Fruit fly (Drosophila melanogaster) whole organism, embryonic: Measurements from ENCODE around the gene CG4757.

Source experiments
- CG11560 ChIP-seq: fragments of 200-800 bp; sonication (Bioruptor generic); IDR thresholded peaks from 3 replicates; pipeline ENCODE4 v1.3.6; 2022; ENCODE audit warnings: missing biosample characterization, missing genetic modification characterization
- CG12104 ChIP-seq: fragments of 200-800 bp; sonication (Bioruptor generic); optimal IDR thresholded peaks from 3 replicates; lab custom pipeline; 2016; ENCODE audit warnings: missing biosample characterization, missing genetic modification characterization
- CG14667 ChIP-seq: fragments of 200-800 bp; sonication (Bioruptor generic); IDR thresholded peaks from 2 replicates; pipeline ENCODE4 v1.3.6; 2022; ENCODE audit warnings: missing biosample characterization, missing genetic modification characterization
- CG16815 ChIP-seq: fragments of 200-800 bp; sonication (Bioruptor generic); optimal IDR thresholded peaks from 3 replicates; lab custom pipeline; 2017; ENCODE audit warnings: missing biosample characterization, mild to moderate bottlenecking, missing genetic modification characterization
- CG18476 ChIP-seq: fragments of 200-800 bp; sonication (Bioruptor generic); optimal IDR thresholded peaks from 2 replicates; lab custom pipeline; 2016; ENCODE audit warnings: missing biosample characterization, mild to moderate bottlenecking, missing genetic modification characterization
- CG33557 ChIP-seq: fragments of 200-800 bp; sonication (Bioruptor generic); optimal IDR thresholded peaks from 2 replicates; lab custom pipeline; 2019; ENCODE audit warnings: missing biosample characterization, mild to moderate bottlenecking, missing genetic modification characterization, moderate library complexity
- CG43689 ChIP-seq: fragments of 200-800 bp; sonication (Bioruptor generic); IDR thresholded peaks from 2 replicates; pipeline ENCODE4 v1.3.6; 2022; ENCODE audit warnings: missing biosample characterization, missing genetic modification characterization
- CG4404 ChIP-seq: fragments of 200-800 bp; sonication (Bioruptor generic); IDR thresholded peaks from 2 replicates; pipeline ENCODE4 v1.3.6; 2022; ENCODE audit warnings: missing biosample characterization, missing genetic modification characterization
- CG4730 ChIP-seq: fragments of 200-800 bp; sonication (Bioruptor generic); IDR thresholded peaks from 2 replicates; pipeline ENCODE4 v1.3.6; 2022; ENCODE audit warnings: missing biosample characterization, missing genetic modification characterization
- CG5180 ChIP-seq: fragments of 200-800 bp; sonication (Bioruptor generic); optimal IDR thresholded peaks from 3 replicates; lab custom pipeline; 2017; ENCODE audit warnings: missing biosample characterization, missing genetic modification characterization, mild to moderate bottlenecking, moderate library complexity, missing genetic modification reagents
- CG6272 ChIP-seq: fragments of 200-800 bp; sonication (Bioruptor generic); IDR thresholded peaks from 2 replicates; pipeline ENCODE4 v1.3.6; 2022; ENCODE audit warnings: missing biosample characterization, missing genetic modification characterization
- CG6689 ChIP-seq: fragments of 200-800 bp; sonication (Bioruptor generic); IDR thresholded peaks from 2 replicates; pipeline ENCODE4 v1.3.6; 2022; ENCODE audit warnings: missing biosample characterization, missing genetic modification characterization
- CG7839 ChIP-seq: fragments of 200-800 bp; sonication (Bioruptor generic); optimal IDR thresholded peaks from 3 replicates; lab custom pipeline; 2018; ENCODE audit warnings: missing biosample characterization, mild to moderate bottlenecking, missing genetic modification characterization, moderate library complexity
- CG7987 ChIP-seq: fragments of 200-800 bp; sonication (Bioruptor generic); optimal IDR thresholded peaks from 2 replicates; lab custom pipeline; 2018; ENCODE audit warnings: missing biosample characterization, mild to moderate bottlenecking, missing genetic modification characterization, moderate library complexity
- CG8281 ChIP-seq: fragments of 200-800 bp; sonication (Bioruptor generic); optimal IDR thresholded peaks from 2 replicates; lab custom pipeline; 2018; ENCODE audit warnings: missing biosample characterization, mild to moderate bottlenecking, missing genetic modification characterization, moderate library complexity
- Chrac-16 ChIP-seq: fragments of 200-800 bp; sonication (Bioruptor generic); optimal IDR thresholded peaks from 3 replicates; lab custom pipeline; 2016; ENCODE audit warnings: missing biosample characterization, missing genetic modification characterization
- D19A ChIP-seq: fragments of 200-800 bp; optimal IDR thresholded peaks from 3 replicates; lab custom pipeline; 2019; ENCODE audit warnings: missing biosample characterization, mild to moderate bottlenecking, missing genetic modification characterization, moderate library complexity
- Dfd ChIP-seq, 2 experiments: fragments of >200 bp; optimal IDR thresholded peaks; 2 replicates each; lab custom pipeline; 2017; ENCODE audit warnings: missing biosample characterization in 2 of 2, missing genetic modification characterization in 2 of 2
- Elba2 ChIP-seq: fragments of 200-800 bp; sonication (Bioruptor generic); optimal IDR thresholded peaks from 3 replicates; lab custom pipeline; 2016; ENCODE audit warnings: missing biosample characterization, missing genetic modification characterization
- Fer1 ChIP-seq: fragments of 200-800 bp; sonication (Bioruptor generic); optimal IDR thresholded peaks from 2 replicates; lab custom pipeline; 2017; ENCODE audit warnings: missing biosample characterization, mild to moderate bottlenecking, missing genetic modification characterization
- GATAe ChIP-seq: fragments of 200-800 bp; sonication (Bioruptor generic); conservative IDR thresholded peaks from 2 replicates; pipeline ENCODE4 v1.3.6; 2022; ENCODE audit warnings: missing biosample characterization, missing genetic modification characterization
- HLH4C ChIP-seq: fragments of 200-800 bp; sonication (Bioruptor generic); IDR thresholded peaks from 3 replicates; pipeline ENCODE4 v1.3.6; 2022; ENCODE audit warnings: missing biosample characterization, missing genetic modification characterization; ENCODE audit not compliant: partially characterized antibody
- HmgD ChIP-seq: fragments of 200-800 bp; sonication (Bioruptor generic); optimal IDR thresholded peaks from 3 replicates; lab custom pipeline; 2016; ENCODE audit warnings: missing biosample characterization, missing genetic modification characterization
- MTF-1 ChIP-seq: fragments of 200-800 bp; sonication (Bioruptor generic); optimal IDR thresholded peaks from 2 replicates; lab custom pipeline; 2018; ENCODE audit warnings: missing biosample characterization, mild to moderate bottlenecking, missing genetic modification characterization, borderline replicate concordance
- Med ChIP-seq: fragments of 200-800 bp; sonication (Bioruptor generic); peaks from one replicate; lab custom pipeline; 2016; ENCODE audit warnings: missing biosample characterization, missing genetic modification characterization, mild to moderate bottlenecking, inconsistent platforms, moderate library complexity
- Nf-YA ChIP-seq: fragments of 200-800 bp; sonication (Bioruptor generic); IDR thresholded peaks from 2 replicates; pipeline ENCODE4 v1.3.6; 2022; ENCODE audit warnings: missing biosample characterization, missing genetic modification characterization
- NfI ChIP-seq: fragments of 200-800 bp; sonication (Bioruptor generic); optimal IDR thresholded peaks from 3 replicates; lab custom pipeline; 2018; ENCODE audit warnings: missing biosample characterization, mild to moderate bottlenecking, missing genetic modification characterization, moderate library complexity
- Xbp1 ChIP-seq: fragments of 200-800 bp; sonication (Bioruptor generic); optimal IDR thresholded peaks from 3 replicates; lab custom pipeline; 2016; ENCODE audit warnings: missing biosample characterization, mild to moderate bottlenecking, missing genetic modification characterization
- amos ChIP-seq: fragments of 200-800 bp; sonication (Bioruptor generic); IDR thresholded peaks from 2 replicates; pipeline ENCODE4 v1.3.6; 2022; ENCODE audit warnings: missing biosample characterization, missing genetic modification characterization; ENCODE audit not compliant: partially characterized antibody
- bcd ChIP-seq: fragments of 200-800 bp; sonication (Bioruptor generic); optimal IDR thresholded peaks from 2 replicates; lab custom pipeline; 2017; ENCODE audit warnings: missing biosample characterization, mild to moderate bottlenecking, missing genetic modification characterization
- chinmo ChIP-seq: fragments of 200-800 bp; sonication (Bioruptor generic); IDR thresholded peaks from 4 replicates; pipeline ENCODE4 v1.3.6; 2022; ENCODE audit warnings: missing biosample characterization, missing genetic modification characterization; ENCODE audit not compliant: partially characterized antibody
- danr ChIP-seq: fragments of 200-800 bp; sonication (Bioruptor generic); IDR thresholded peaks from 2 replicates; pipeline ENCODE4 v1.3.6; 2022; ENCODE audit warnings: missing biosample characterization, missing genetic modification characterization
- dati ChIP-seq: fragments of 200-800 bp; sonication (Bioruptor generic); IDR thresholded peaks from 2 replicates; pipeline ENCODE4 v1.3.6; 2022; ENCODE audit warnings: missing biosample characterization, missing genetic modification characterization
- dimm ChIP-seq: fragments of 200-800 bp; sonication (Bioruptor generic); IDR thresholded peaks from 2 replicates; pipeline ENCODE4 v1.3.6; 2022; ENCODE audit warnings: missing biosample characterization, missing genetic modification characterization
- dm ChIP-seq: fragments of 200-800 bp; sonication (Bioruptor generic); optimal IDR thresholded peaks from 3 replicates; lab custom pipeline; 2016; ENCODE audit warnings: missing biosample characterization, missing genetic modification characterization
- emc ChIP-seq: fragments of 200-800 bp; sonication (Bioruptor generic); optimal IDR thresholded peaks from 2 replicates; lab custom pipeline; 2016; ENCODE audit warnings: missing biosample characterization, missing genetic modification characterization
- exex ChIP-seq: fragments of 200-800 bp; sonication (Bioruptor generic); optimal IDR thresholded peaks from 4 replicates; lab custom pipeline; 2018; ENCODE audit warnings: missing biosample characterization, mild to moderate bottlenecking, missing genetic modification characterization, moderate library complexity
- eyg ChIP-seq: fragments of 200-800 bp; sonication (Bioruptor generic); optimal IDR thresholded peaks from 3 replicates; lab custom pipeline; 2016; ENCODE audit warnings: missing biosample characterization, missing genetic modification characterization
- grau ChIP-seq: fragments of 200-800 bp; optimal IDR thresholded peaks from 3 replicates; lab custom pipeline; 2019; ENCODE audit warnings: missing biosample characterization, mild to moderate bottlenecking, missing genetic modification characterization, moderate library complexity
- gt ChIP-seq: fragments of 200-800 bp; sonication (Bioruptor generic); IDR thresholded peaks from 2 replicates; pipeline ENCODE4 v1.3.6; 2022; ENCODE audit warnings: missing biosample characterization, missing genetic modification characterization
- kay ChIP-seq: fragments of 200-800 bp; sonication (Bioruptor generic); optimal IDR thresholded peaks from 2 replicates; lab custom pipeline; 2016; ENCODE audit warnings: missing biosample characterization, missing genetic modification characterization
- nom ChIP-seq: fragments of 200-800 bp; sonication (Bioruptor generic); optimal IDR thresholded peaks from 2 replicates; lab custom pipeline; 2017; ENCODE audit warnings: missing biosample characterization, missing genetic modification characterization, mild to moderate bottlenecking, moderate library complexity, missing genetic modification reagents
- oc ChIP-seq: fragments of 200-800 bp; sonication (Bioruptor generic); optimal IDR thresholded peaks from 2 replicates; lab custom pipeline; 2018; ENCODE audit warnings: missing biosample characterization, mild to moderate bottlenecking, missing genetic modification characterization, moderate library complexity
- sim ChIP-seq: fragments of 200-800 bp; sonication (Bioruptor generic); IDR thresholded peaks from 2 replicates; pipeline ENCODE4 v1.3.6; 2022; ENCODE audit warnings: missing biosample characterization, missing genetic modification characterization
- slou ChIP-seq: fragments of 200-800 bp; sonication (Bioruptor generic); optimal IDR thresholded peaks from 3 replicates; lab custom pipeline; 2016; ENCODE audit warnings: missing biosample characterization, missing genetic modification characterization
- tgo ChIP-seq: fragments of 200-800 bp; sonication (Bioruptor generic); IDR thresholded peaks from 3 replicates; pipeline ENCODE4 v1.3.6; 2022; ENCODE audit warnings: missing biosample characterization, missing genetic modification characterization
- tio ChIP-seq: fragments of 200-800 bp; sonication (Bioruptor generic); optimal IDR thresholded peaks from 2 replicates; lab custom pipeline; 2017; ENCODE audit warnings: missing biosample characterization, missing genetic modification characterization, inconsistent platforms
- tll ChIP-seq, 2 experiments: fragments of 200-800 bp in 1 of 2; fragments of >200 bp in 1 of 2; sonication (Bioruptor generic) in 1 of 2; optimal IDR thresholded peaks; 2 replicates each; lab custom pipeline; 2017 to 2019; ENCODE audit warnings: missing biosample characterization in 2 of 2, missing genetic modification characterization in 2 of 2, mild to moderate bottlenecking in 1 of 2, moderate library complexity in 1 of 2
- ttk ChIP-seq: fragments of 200-800 bp; sonication (Bioruptor generic); IDR thresholded peaks from 2 replicates; pipeline ENCODE4 v2.1.2; 2022; ENCODE audit warnings: missing biosample characterization, missing genetic modification characterization
- zen2 ChIP-seq: fragments of 200-800 bp; sonication (Bioruptor generic); IDR thresholded peaks from 3 replicates; pipeline ENCODE4 v1.3.6; 2022; ENCODE audit warnings: missing biosample characterization, missing genetic modification characterization; ENCODE audit not compliant: partially characterized antibody

CG4757 gene

DNA sequence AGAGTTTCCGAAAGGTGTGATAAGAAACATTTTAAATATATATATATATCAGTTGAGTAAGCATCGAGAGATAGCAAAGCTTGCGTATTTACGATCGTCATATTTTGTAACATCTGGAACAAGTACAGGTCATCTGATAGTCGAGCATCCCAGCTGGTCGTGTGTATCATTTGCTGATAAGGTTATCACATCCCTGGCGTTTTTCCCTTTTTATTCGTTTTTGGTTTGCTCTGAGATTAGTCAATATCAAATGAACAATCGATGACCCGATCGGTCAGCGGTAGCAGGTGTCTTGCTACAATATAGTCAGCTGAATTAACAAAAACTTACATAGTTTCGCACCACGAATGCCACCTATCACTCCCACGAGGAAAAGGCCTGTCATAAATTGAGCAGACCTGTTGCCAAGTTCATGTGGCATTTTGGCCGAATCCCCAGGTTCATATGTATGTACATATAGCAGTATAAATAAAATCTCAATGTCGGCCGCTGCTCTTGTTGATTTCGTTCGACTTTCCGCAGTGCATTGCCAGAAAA lies 39.9 kb downstream of the CG4757 start (continued):
- TF ChIP-seq ttk = peak; percentile 52
- no peak for TF ChIP-seq Nf-YA (GFP tag; lab: Robert Waterston, UW)
- peak; percentile 61; the same call in 2 of the 3 replicates for TF ChIP-seq tgo (GFP tag; lab: Robert Waterston, UW)
- peak; percentile 61; the same call in 1 of the 4 replicates for TF ChIP-seq chinmo (GFP tag; lab: Robert Waterston, UW)
- TF ChIP-seq CG14667 (GFP tag; lab: Robert Waterston, UW) = no peak
- TF ChIP-seq zen2 (GFP tag; lab: Robert Waterston, UW) = no peak
- TF ChIP-seq Fer1 (GFP tag; lab: Kevin White, UChicago) = peak; percentile 46
- TF ChIP-seq CG43689 = 0 out of 2 replicates have a peak, but pooled peaks have one; percentile 33
- TF ChIP-seq CG12104 (GFP tag; lab: Kevin White, UChicago) = peak; percentile 51
- no peak for TF ChIP-seq Elba2
- peak; percentile 65 for TF ChIP-seq exex (tag; lab: Kevin White, UChicago)
- TF ChIP-seq CG11560 (tag; lab: Robert Waterston, UW) = no peak
- peak; percentile 79 for TF ChIP-seq CG7839 (tag; lab: Kevin White, UChicago)
- TF ChIP-seq slou (GFP tag; lab: Kevin White, UChicago) = peak; percentile 5
- no peak for TF ChIP-seq CG7987 (GFP tag; lab: Kevin White, UChicago)
- no peak for TF ChIP-seq emc
- no peak for TF ChIP-seq amos
- peak; percentile 2 for TF ChIP-seq CG8281 (tag; lab: Kevin White, UChicago)
- TF ChIP-seq sim (GFP tag; lab: Robert Waterston, UW) = no peak
- TF ChIP-seq CG6272 = no peak
- TF ChIP-seq bcd (GFP tag; lab: Kevin White, UChicago) = peak; percentile 58
- no peak for TF ChIP-seq CG33557 (GFP tag; lab: Kevin White, UChicago)
- TF ChIP-seq dm (GFP tag; lab: Kevin White, UChicago) = no peak
- no peak for TF ChIP-seq danr (GFP tag; lab: Robert Waterston, UW)
- TF ChIP-seq NfI (GFP tag; lab: Kevin White, UChicago) = peak; percentile 60
- TF ChIP-seq CG5180 (GFP tag; lab: Kevin White, UChicago) = no peak
- TF ChIP-seq tio = peak; percentile 55
- TF ChIP-seq dimm = no peak
- peak; percentile 42; the same call in 1 of the 3 replicates for TF ChIP-seq HLH4C
- peak; percentile 51 for TF ChIP-seq Chrac-16 (GFP tag; lab: Kevin White, UChicago)
- peak; percentile 22 for TF ChIP-seq CG16815 (GFP tag; lab: Kevin White, UChicago)
- peak; percentile 79 for TF ChIP-seq grau (tag; lab: Kevin White, UChicago)
- peak; percentile 53 for TF ChIP-seq kay
- peak; percentile 63 for TF ChIP-seq Xbp1 (GFP tag; lab: Kevin White, UChicago)
- peak; percentile 77 for TF ChIP-seq Med (GFP tag; lab: Kevin White, UChicago)
- TF ChIP-seq Dfd (GFP tag; optimal IDR thresholded peaks at IDR 0.05; lab: Kevin White, UChicago) = no peak
- TF ChIP-seq gt (GFP tag; lab: Robert Waterston, UW) = no peak
- TF ChIP-seq dati = no peak
- peak; percentile 59 for TF ChIP-seq D19A (tag; lab: Kevin White, UChicago)
- no peak for TF ChIP-seq CG4404 (GFP tag; lab: Robert Waterston, UW)
- TF ChIP-seq eyg (GFP tag; lab: Kevin White, UChicago) = no peak
- no peak for TF ChIP-seq MTF-1 (GFP tag; lab: Kevin White, UChicago)
- TF ChIP-seq CG4730 (GFP tag; lab: Robert Waterston, UW) = no peak
- TF ChIP-seq nom (GFP tag; lab: Kevin White, UChicago) = no peak
- TF ChIP-seq HmgD (GFP tag; lab: Kevin White, UChicago) = no peak
- TF ChIP-seq oc = peak; percentile 19
- TF ChIP-seq CG18476 = peak; percentile 37
- TF ChIP-seq GATAe = peak; percentile 87
- peak; percentile 56 for TF ChIP-seq CG6689 (GFP tag; lab: Robert Waterston, UW)
- no peak for TF ChIP-seq tll (GFP tag; optimal IDR thresholded peaks at IDR 0.05; lab: Kevin White, UChicago)
